Fruit fly (Drosophila melanogaster): Measurements from ENCODE around the gene B4.

B4 gene

DNA sequence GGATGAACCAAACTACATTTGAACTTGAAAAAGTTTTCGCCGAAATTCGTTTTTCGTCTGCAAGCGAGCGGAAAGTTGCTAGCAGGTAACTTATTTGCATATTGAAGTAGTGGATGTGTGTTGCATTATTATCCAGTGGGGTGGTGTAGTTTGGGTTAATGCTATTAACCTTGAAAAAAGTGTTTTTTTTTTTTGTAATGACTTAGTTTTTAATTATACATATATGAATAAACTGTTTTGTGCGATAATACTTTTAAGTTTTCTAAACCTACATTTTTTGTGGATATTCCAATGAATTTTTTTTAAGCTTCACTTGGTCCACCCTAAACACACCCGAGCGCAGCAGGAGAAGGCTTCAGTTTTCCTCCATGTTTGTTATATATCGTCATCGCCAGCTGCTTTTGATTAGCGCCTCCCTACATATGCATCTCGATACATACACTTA lies 21.9 kb upstream of the B4 start (continued):
- TF ChIP-seq CG7372 (GFP tag; IDR thresholded peaks at IDR 0.05), result no peak
- TF ChIP-seq CG34224 (GFP tag; IDR thresholded peaks at IDR 0.05; ENCODE audit: partially characterized antibody), result no peak
- no peak for TF ChIP-seq usp (GFP tag; optimal IDR thresholded peaks at IDR 0.05)
- peak; percentile 67 for TF ChIP-seq CG2678 (tag; optimal IDR thresholded peaks at IDR 0.05)
- peak; percentile 40; the same call in 1 of the 2 replicates for TF ChIP-seq Xrp1 (GFP tag; IDR thresholded peaks at IDR 0.05)
- TF ChIP-seq CG15269 (tag; optimal IDR thresholded peaks at IDR 0.05), result peak; percentile 37
- TF ChIP-seq H15 (GFP tag; IDR thresholded peaks at IDR 0.05), result 0 out of 3 replicates have a peak, but pooled peaks have one; percentile 22
- TF ChIP-seq CG2116 (GFP tag; optimal IDR thresholded peaks at IDR 0.05), result no peak
- no peak for TF ChIP-seq CG8089 (GFP tag; optimal IDR thresholded peaks at IDR 0.05)
- TF ChIP-seq Fer2 (tag; optimal IDR thresholded peaks at IDR 0.05), result no peak
- peak; percentile 19; the same call in 1 of the 2 replicates for TF ChIP-seq lmd (GFP tag; IDR thresholded peaks at IDR 0.05)
- no peak for TF ChIP-seq HLH3B (GFP tag; IDR thresholded peaks at IDR 0.05)
- TF ChIP-seq Oaz (GFP tag; IDR thresholded peaks at IDR 0.05), result no peak
- peak; percentile 4 for TF ChIP-seq odd (GFP tag; optimal IDR thresholded peaks at IDR 0.05)
- TF ChIP-seq CkIIα-i1 (GFP tag; IDR thresholded peaks at IDR 0.05), result no peak
- TF ChIP-seq mam (GFP tag; optimal IDR thresholded peaks at IDR 0.05), result no peak
- no peak for TF ChIP-seq lilli (GFP tag; optimal IDR thresholded peaks at IDR 0.05)
- TF ChIP-seq CG12155 (GFP tag; optimal IDR thresholded peaks at IDR 0.05), result no peak
- TF ChIP-seq tin (GFP tag; optimal IDR thresholded peaks at IDR 0.05), result peak; percentile 1
- TF ChIP-seq CG12104 (GFP tag; optimal IDR thresholded peaks at IDR 0.05), result peak; percentile 12
- no peak for TF ChIP-seq hb (GFP tag; IDR thresholded peaks at IDR 0.05; ENCODE audit: partially characterized antibody)
- TF ChIP-seq oc (tag; optimal IDR thresholded peaks at IDR 0.05), result no peak
- peak; percentile 24 for TF ChIP-seq CG3407 (GFP tag; optimal IDR thresholded peaks at IDR 0.05)
- peak; percentile 29 for TF ChIP-seq CG30403 (GFP tag; optimal IDR thresholded peaks at IDR 0.05)
- no peak for TF ChIP-seq CG3065 (GFP tag; optimal IDR thresholded peaks at IDR 0.05)
- no peak for TF ChIP-seq CG17568 (GFP tag; optimal IDR thresholded peaks at IDR 0.05)
- peak; percentile 60 for TF ChIP-seq CG4424 (GFP tag; optimal IDR thresholded peaks at IDR 0.05)
- no peak for TF ChIP-seq CG8924 (tag; optimal IDR thresholded peaks at IDR 0.05)
- TF ChIP-seq danr (GFP tag; IDR thresholded peaks at IDR 0.05), result no peak
- no peak for TF ChIP-seq HLHmδ (GFP tag; optimal IDR thresholded peaks at IDR 0.05)
- peak; percentile 40 for TF ChIP-seq lab (GFP tag; optimal IDR thresholded peaks at IDR 0.05)
- peak; percentile 42 for TF ChIP-seq Oli (tag; optimal IDR thresholded peaks at IDR 0.05)
- no peak for TF ChIP-seq Scr (GFP tag; IDR thresholded peaks at IDR 0.05; ENCODE audit: partially characterized antibody)
- TF ChIP-seq D19B (GFP tag; optimal IDR thresholded peaks at IDR 0.05), result no peak
- TF ChIP-seq CG1647 (GFP tag; optimal IDR thresholded peaks at IDR 0.05), result no peak
- TF ChIP-seq CG9437 (GFP tag; optimal IDR thresholded peaks at IDR 0.05), result peak; percentile 23
- TF ChIP-seq CG12071 (GFP tag; optimal IDR thresholded peaks at IDR 0.05), result no peak
- TF ChIP-seq sob (GFP tag; IDR thresholded peaks at IDR 0.05), result no peak
- TF ChIP-seq rib (GFP tag; IDR thresholded peaks at IDR 0.05), result no peak
- no peak for TF ChIP-seq CG10321 (GFP tag; IDR thresholded peaks at IDR 0.05)
- TF ChIP-seq PHDP (tag; optimal IDR thresholded peaks at IDR 0.05), result peak; percentile 43
- TF ChIP-seq exex (tag; optimal IDR thresholded peaks at IDR 0.05), result no peak
- TF ChIP-seq phol (tag; optimal IDR thresholded peaks at IDR 0.05), result peak; percentile 72
- TF ChIP-seq sr (GFP tag; IDR thresholded peaks at IDR 0.05), result no peak
- TF ChIP-seq ken (GFP tag; IDR thresholded peaks at IDR 0.05), result no peak
- no peak for TF ChIP-seq gcm2 (GFP tag; optimal IDR thresholded peaks at IDR 0.05)
- TF ChIP-seq z (GFP tag; IDR thresholded peaks at IDR 0.05), result no peak
- TF ChIP-seq fd3F (GFP tag; optimal IDR thresholded peaks at IDR 0.05), result no peak
- no peak for TF ChIP-seq CG4707 (GFP tag; optimal IDR thresholded peaks at IDR 0.05)
- peak; percentile 54 for TF ChIP-seq CG14710 (tag; optimal IDR thresholded peaks at IDR 0.05)
- no peak for TF ChIP-seq HmgZ (tag; optimal IDR thresholded peaks at IDR 0.05)
- peak; percentile 40 for TF ChIP-seq Hsf (GFP tag; optimal IDR thresholded peaks at IDR 0.05)

All from whole organism, embryonic.